Worm (Caenorhabditis elegans) whole organism, L1 larva: Measurements from ENCODE around the gene T05A7.1.

Source experiments
- aly-2 ChIP-seq: fragments of 150-350 bp; optimal IDR thresholded peaks from 2 replicates; lab custom pipeline; 2014; ENCODE audit warnings: missing biosample characterization, missing genetic modification characterization
- ama-1 ChIP-seq: fragments of 150-350 bp; optimal IDR thresholded peaks from 2 replicates; lab custom pipeline; 2014
- egl-13 ChIP-seq: sonication (generic microtip); optimal IDR thresholded peaks from 2 replicates; lab custom pipeline; 2016; ENCODE audit warnings: missing genotype, missing genetic modification reagents, missing genetic modification characterization, missing compliant biosample characterization
- egl-27 ChIP-seq, 2 experiments: fragments of 150-350 bp in 1 of 2; sonication (generic microtip); optimal IDR thresholded peaks; 3 replicates each; lab custom pipeline; 2017 to 2018; ENCODE audit warnings: missing biosample characterization in 2 of 2, missing genetic modification characterization in 2 of 2, missing genetic modification reagents in 2 of 2
- lin-15B ChIP-seq: fragments of 150-350 bp; sonication (generic microtip); optimal IDR thresholded peaks from 3 replicates; lab custom pipeline; 2014; ENCODE audit warnings: missing biosample characterization, missing genetic modification characterization
- mdl-1 ChIP-seq, 2 experiments: fragments of 150-350 bp; optimal IDR thresholded peaks; 2 replicates each; lab custom pipeline; 2014 to 2017; ENCODE audit warnings: missing biosample characterization in 2 of 2, missing genetic modification characterization in 2 of 2, inconsistent platforms in 1 of 2
- nhr-11 ChIP-seq: fragments of 150-350 bp; optimal IDR thresholded peaks from 2 replicates; lab custom pipeline; 2014; ENCODE audit warnings: missing biosample characterization, missing genetic modification characterization
- snpc-4 ChIP-seq: fragments of 150-350 bp; optimal IDR thresholded peaks from 2 replicates; lab custom pipeline; 2014; ENCODE audit warnings: missing biosample characterization, missing genetic modification characterization
- unc-62 ChIP-seq: fragments of 150-350 bp; optimal IDR thresholded peaks from 2 replicates; lab custom pipeline; 2014; ENCODE audit warnings: missing biosample characterization, missing genetic modification reagents, missing genetic modification characterization
- xbp-1 ChIP-seq: sonication (generic microtip); optimal IDR thresholded peaks from 2 replicates; lab custom pipeline; 2016; ENCODE audit warnings: missing genetic modification characterization, missing compliant biosample characterization
- ztf-11 ChIP-seq, 2 experiments: sonication (generic microtip); optimal IDR thresholded peaks; 2 replicates each; lab custom pipeline; 2016 to 2017; ENCODE audit warnings: missing genetic modification characterization in 2 of 2, missing biosample characterization in 1 of 2, missing compliant biosample characterization in 1 of 2

- TF ChIP-seq mdl-1 (tag; optimal IDR thresholded peaks at IDR 0.05; lab: Kevin White, UChicago) (no peak), egl-27 (tag; optimal IDR thresholded peaks at IDR 0.05; lab: Kevin White, UChicago) (no peak), ztf-11 (tag; optimal IDR thresholded peaks at IDR 0.05; lab: Kevin White, UChicago) (no peak), unc-62 (GFP tag; lab: Kevin White, UChicago) (no peak), lin-15B (no peak), xbp-1 (tag; lab: Kevin White, UChicago) (no peak), nhr-11 (no peak), snpc-4 (tag; lab: Kevin White, UChicago) (no peak), aly-2 (tag; lab: Kevin White, UChicago) (no peak), ama-1 (lab: Kevin White, UChicago) (no peak), egl-13 (no peak)
These were observed 11.5 kb downstream of the T05A7.1 start, which contains the start of gene F10G7.12 for ce11 chrII:4689477-4689876.
